Worm (Caenorhabditis elegans) whole organism, L4 larva: ENCODE measurements around the gene pqn-36.

Experiments used
- ama-1 ChIP-seq: fragments of 150-350 bp; optimal IDR thresholded peaks from 2 replicates; lab custom pipeline; 2014; ENCODE audit warnings: inconsistent platforms, mixed read lengths
- dpl-1 ChIP-seq: fragments of 150-350 bp; optimal IDR thresholded peaks from 2 replicates; lab custom pipeline; 2014; ENCODE audit warnings: missing biosample characterization, missing genetic modification reagents, missing genetic modification characterization
- mdl-1 ChIP-seq, 2 experiments: fragments of 150-350 bp in 1 of 2; sonication (generic microtip) in 1 of 2; optimal IDR thresholded peaks; 2 replicates each; lab custom pipeline; 2014 to 2017; ENCODE audit warnings: missing biosample characterization in 2 of 2, missing genetic modification characterization in 2 of 2
- nhr-11 ChIP-seq: fragments of 150-350 bp; optimal IDR thresholded peaks from 2 replicates; lab custom pipeline; 2014; ENCODE audit warnings: missing biosample characterization, missing genetic modification characterization
- nhr-28 ChIP-seq: fragments of 150-350 bp; optimal IDR thresholded peaks from 2 replicates; lab custom pipeline; 2014; ENCODE audit warnings: missing biosample characterization, missing genetic modification characterization
- nhr-76 ChIP-seq: fragments of 150-350 bp; optimal IDR thresholded peaks from 2 replicates; lab custom pipeline; 2014; ENCODE audit warnings: missing biosample characterization, missing genetic modification characterization
- php-3 ChIP-seq: fragments of 200-800 bp; sonication (Bioruptor generic); IDR thresholded peaks from 2 replicates; pipeline ENCODE4 v1.3.6; 2022; ENCODE audit warnings: missing genetic modification reagents, missing genetic modification characterization, missing compliant biosample characterization
- snpc-4 ChIP-seq: fragments of 150-350 bp; optimal IDR thresholded peaks from 2 replicates; lab custom pipeline; 2014; ENCODE audit warnings: missing biosample characterization, missing genetic modification characterization

- TF ChIP-seq dpl-1 (GFP tag; lab: Kevin White, UChicago) (no peak), php-3 (GFP tag; lab: Robert Waterston, UW) (no peak), snpc-4 (tag; lab: Kevin White, UChicago) (no peak), nhr-28 (tag; lab: Kevin White, UChicago) (no peak), mdl-1 (tag; optimal IDR thresholded peaks at IDR 0.05; lab: Kevin White, UChicago) (no peak), nhr-76 (tag; lab: Kevin White, UChicago) (no peak), nhr-11 (tag; lab: Kevin White, UChicago) (no peak), ama-1 (lab: Kevin White, UChicago) (no peak)
Measured at ce11 chrX:15420671-15421070, 5.4 kb upstream of the pqn-36 start, which contains the start of gene F39D8.3.
